Fruit fly (Drosophila melanogaster): ENCODE results near the gene CG13110.

The CG13110 gene

dm6 chr2L:9387240-9387672 is 37.0 kb downstream of the CG13110 start, which contains the start of gene Aldh:
TSS of gene Aldh (plus strand) at chr2L:9387389.
- TF ChIP-seq tai (GFP tag; optimal IDR thresholded peaks at IDR 0.05): no peak
- TF ChIP-seq woc (GFP tag; optimal IDR thresholded peaks at IDR 0.05): no peak
- no peak for TF ChIP-seq pan (optimal IDR thresholded peaks at IDR 0.05)
- TF ChIP-seq Vsx2 (GFP tag; optimal IDR thresholded peaks at IDR 0.05; ENCODE audit: partially characterized antibody): no peak
- no peak for TF ChIP-seq Abd-B (GFP tag; optimal IDR thresholded peaks at IDR 0.05)
- TF ChIP-seq GATAd (GFP tag; optimal IDR thresholded peaks at IDR 0.05): no peak
- no peak for TF ChIP-seq sv (GFP tag; optimal IDR thresholded peaks at IDR 0.05)
- no peak for TF ChIP-seq psq (GFP tag; optimal IDR thresholded peaks at IDR 0.05)
- TF ChIP-seq Myc (optimal IDR thresholded peaks at IDR 0.05): peak; percentile 30
- no peak for TF ChIP-seq OdsH (GFP tag; optimal IDR thresholded peaks at IDR 0.05)
- TF ChIP-seq HLH106 (tag; optimal IDR thresholded peaks at IDR 0.05): no peak
- peak; percentile 20 for TF ChIP-seq rgr (GFP tag; optimal IDR thresholded peaks at IDR 0.05)
- no peak for TF ChIP-seq foxo (GFP tag; optimal IDR thresholded peaks at IDR 0.05)
- TF ChIP-seq Dif (GFP tag; optimal IDR thresholded peaks at IDR 0.05; ENCODE audit: partially characterized antibody): no peak
- no peak for TF ChIP-seq CG9705 (GFP tag; optimal IDR thresholded peaks at IDR 0.05)
- no peak for TF ChIP-seq Hnf4 (GFP tag; optimal IDR thresholded peaks at IDR 0.05)
- TF ChIP-seq Jra (GFP tag; optimal IDR thresholded peaks at IDR 0.05): no peak
- TF ChIP-seq Dfd (GFP tag; optimal IDR thresholded peaks at IDR 0.05): no peak

DNA sequence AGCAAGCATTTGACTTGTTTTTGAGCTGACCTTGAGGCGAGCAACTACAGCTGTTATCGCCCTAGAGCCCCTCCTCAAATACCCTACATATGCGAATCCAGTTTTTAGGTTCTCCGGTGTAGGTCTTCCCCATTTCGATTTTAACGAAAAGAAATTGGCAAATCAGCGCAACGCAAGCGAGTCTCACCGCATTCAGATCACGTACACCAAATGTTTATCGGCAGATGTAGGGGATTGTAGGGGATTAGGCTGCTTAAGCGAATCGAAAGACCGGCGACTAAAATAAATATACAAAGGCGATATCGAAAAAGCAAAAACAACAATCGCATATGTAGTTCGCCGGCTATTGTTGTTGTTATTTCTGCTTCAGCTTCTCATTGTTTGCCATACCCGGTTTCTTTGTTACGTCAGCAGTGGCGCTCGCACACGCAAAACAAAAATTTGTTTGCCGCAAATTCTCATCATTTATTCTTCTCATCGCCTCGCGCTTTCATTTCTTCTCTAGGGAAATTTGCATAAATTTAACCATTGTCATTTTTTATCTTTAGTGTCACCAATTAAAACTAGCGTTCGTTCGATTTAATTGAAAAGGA is 37.8 kb downstream of the CG13110 start:
- TF ChIP-seq brk (GFP tag; optimal IDR thresholded peaks at IDR 0.05) (peak; percentile 65), woc (GFP tag; optimal IDR thresholded peaks at IDR 0.05) (peak; percentile 95), h (GFP tag; optimal IDR thresholded peaks at IDR 0.05) (peak; percentile 95), GATAd (GFP tag; optimal IDR thresholded peaks at IDR 0.05) (no peak), Hr83 (GFP tag; optimal IDR thresholded peaks at IDR 0.05; ENCODE audit: poor library complexity, severe bottlenecking) (no peak), psq (GFP tag; optimal IDR thresholded peaks at IDR 0.05) (peak; percentile 90), Myc (optimal IDR thresholded peaks at IDR 0.05) (no peak), CG32264 (GFP tag; optimal IDR thresholded peaks at IDR 0.05) (peak; percentile 89), Mio (GFP tag; optimal IDR thresholded peaks at IDR 0.05) (peak; percentile 75), lola (GFP tag; optimal IDR thresholded peaks at IDR 0.05) (no peak), pan (optimal IDR thresholded peaks at IDR 0.05) (no peak), Jra (GFP tag; optimal IDR thresholded peaks at IDR 0.05) (peak; percentile 57), jim (GFP tag; optimal IDR thresholded peaks at IDR 0.05) (no peak), Hr78 (GFP tag; optimal IDR thresholded peaks at IDR 0.05) (no peak), Hnf4 (GFP tag; optimal IDR thresholded peaks at IDR 0.05) (peak; percentile 89), sage (GFP tag; optimal IDR thresholded peaks at IDR 0.05) (peak; percentile 74), Dif (GFP tag; optimal IDR thresholded peaks at IDR 0.05; ENCODE audit: partially characterized antibody) (peak; percentile 24), br (GFP tag; optimal IDR thresholded peaks at IDR 0.05) (peak; percentile 93), fru (GFP tag; optimal IDR thresholded peaks at IDR 0.05) (peak; percentile 97), usp (GFP tag; optimal IDR thresholded peaks at IDR 0.05) (no peak), dsf (GFP tag; optimal IDR thresholded peaks at IDR 0.05; ENCODE audit: borderline replicate concordance) (no peak), tai (GFP tag; optimal IDR thresholded peaks at IDR 0.05) (no peak), OdsH (GFP tag; optimal IDR thresholded peaks at IDR 0.05) (peak; percentile 93), foxo (GFP tag; optimal IDR thresholded peaks at IDR 0.05) (peak; percentile 73 to 95), Vsx2 (GFP tag; optimal IDR thresholded peaks at IDR 0.05; ENCODE audit: partially characterized antibody) (no peak), Rel (GFP tag; optimal IDR thresholded peaks at IDR 0.05) (no peak), Rel (tag; optimal IDR thresholded peaks at IDR 0.05) (peak; percentile 58), ey (GFP tag; optimal IDR thresholded peaks at IDR 0.05) (peak; percentile 95), sv (GFP tag; optimal IDR thresholded peaks at IDR 0.05) (peak; percentile 40), Sp1 (GFP tag; optimal IDR thresholded peaks at IDR 0.05) (peak; percentile 81), Abd-B (GFP tag; optimal IDR thresholded peaks at IDR 0.05) (no peak), HLH106 (tag; optimal IDR thresholded peaks at IDR 0.05) (peak; percentile 81), rgr (GFP tag; optimal IDR thresholded peaks at IDR 0.05) (peak; percentile 95), CG9705 (GFP tag; optimal IDR thresholded peaks at IDR 0.05) (peak; percentile 10), CrebA (GFP tag; optimal IDR thresholded peaks at IDR 0.05; ENCODE audit: borderline replicate concordance) (peak; percentile 84), dmrt93B (GFP tag; optimal IDR thresholded peaks at IDR 0.05) (peak; percentile 85), Dfd (GFP tag; optimal IDR thresholded peaks at IDR 0.05) (no peak), N (GFP tag; optimal IDR thresholded peaks at IDR 0.05) (no peak), dl (GFP tag; optimal IDR thresholded peaks at IDR 0.05; ENCODE audit: insufficient read depth in 1 of 2, partially characterized antibody in 2 of 2) (peak in 1 of 2 experiments; percentile 24)
